Worm (Caenorhabditis elegans) whole organism, L3 larva: ENCODE results near the gene plr-1.

Source experiments
- ZK546.5 ChIP-seq: sonication (generic microtip); optimal IDR thresholded peaks from 2 replicates; lab custom pipeline; 2017; ENCODE audit warnings: missing biosample characterization, missing genetic modification characterization
- aly-2 ChIP-seq: fragments of 150-350 bp; optimal IDR thresholded peaks from 2 replicates; lab custom pipeline; 2014; ENCODE audit warnings: missing biosample characterization, missing genetic modification characterization
- ceh-82 ChIP-seq: fragments of 150-350 bp; optimal IDR thresholded peaks from 2 replicates; lab custom pipeline; 2014; ENCODE audit warnings: missing biosample characterization, missing genetic modification characterization
- elt-1 ChIP-seq: fragments of 150-350 bp; optimal IDR thresholded peaks from 2 replicates; lab custom pipeline; 2014; ENCODE audit warnings: missing biosample characterization, missing genetic modification characterization
- eor-1 ChIP-seq, 2 experiments: fragments of 150-350 bp; optimal IDR thresholded peaks; 2 replicates each; lab custom pipeline; 2014 to 2018; ENCODE audit warnings: missing biosample characterization in 2 of 2, missing genetic modification characterization in 2 of 2
- lsy-12 ChIP-seq: sonication (generic microtip); optimal IDR thresholded peaks from 2 replicates; lab custom pipeline; 2016; ENCODE audit warnings: mild to moderate bottlenecking, missing genetic modification characterization, missing compliant biosample characterization
- nhr-11 ChIP-seq: fragments of 150-350 bp; optimal IDR thresholded peaks from 2 replicates; lab custom pipeline; 2014; ENCODE audit warnings: missing biosample characterization, missing genetic modification characterization
- nhr-12 ChIP-seq: fragments of 150-350 bp; optimal IDR thresholded peaks from 2 replicates; lab custom pipeline; 2014; ENCODE audit warnings: missing biosample characterization, missing genetic modification characterization
- nhr-28 ChIP-seq: fragments of 150-350 bp; optimal IDR thresholded peaks from 2 replicates; lab custom pipeline; 2014; ENCODE audit warnings: missing biosample characterization, missing genetic modification characterization
- pha-4 ChIP-seq: fragments of 150-350 bp; optimal IDR thresholded peaks from 2 replicates; lab custom pipeline; 2014; ENCODE audit warnings: missing biosample characterization, missing genetic modification reagents, missing genetic modification characterization
- pqm-1 ChIP-seq: fragments of 150-350 bp; optimal IDR thresholded peaks from 2 replicates; lab custom pipeline; 2017; ENCODE audit warnings: missing biosample characterization, missing genetic modification characterization, inconsistent platforms
- unc-62 ChIP-seq: fragments of 150-350 bp; sonication (generic microtip); optimal IDR thresholded peaks from 4 replicates; lab custom pipeline; 2014; ENCODE audit warnings: missing biosample characterization, missing genetic modification reagents, missing genetic modification characterization
- zag-1 ChIP-seq: fragments of 150-350 bp; optimal IDR thresholded peaks from 2 replicates; lab custom pipeline; 2014; ENCODE audit warnings: missing biosample characterization, missing genetic modification characterization
- ztf-11 ChIP-seq: fragments of 150-350 bp; optimal IDR thresholded peaks from 2 replicates; lab custom pipeline; 2014; ENCODE audit warnings: missing biosample characterization, missing genetic modification characterization

DNA sequence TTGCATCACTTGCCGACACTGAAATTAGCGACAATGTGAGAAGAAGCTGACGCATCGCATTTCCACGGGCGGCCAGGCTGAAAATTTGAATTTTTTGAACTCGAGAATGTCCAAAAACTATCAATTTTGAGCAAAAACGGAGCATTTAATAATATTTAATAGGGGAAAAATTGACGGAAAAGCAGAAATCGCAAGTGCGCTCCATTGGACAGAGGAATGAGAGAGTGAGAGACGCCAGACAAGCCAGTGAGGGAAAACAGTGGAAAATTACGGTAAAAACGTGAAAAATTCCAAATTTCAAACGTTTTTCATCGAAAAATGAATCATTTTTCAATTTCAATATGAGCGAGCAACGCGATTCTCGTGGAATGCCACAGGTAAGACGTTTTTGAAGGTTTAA lies 48.5 kb downstream of the plr-1 start, which contains the start of the genes Y66D12A.21 and spe-6:
- TF ChIP-seq ceh-82 (tag; lab: Kevin White, UChicago) (no peak), ztf-11 (tag; lab: Kevin White, UChicago) (no peak), pqm-1 (tag; lab: Kevin White, UChicago) (no peak), elt-1 (tag; lab: Kevin White, UChicago) (no peak), lsy-12 (tag; lab: Kevin White, UChicago) (no peak), nhr-11 (no peak), unc-62 (GFP tag; lab: Kevin White, UChicago) (no peak), aly-2 (tag; lab: Kevin White, UChicago) (no peak), eor-1 (tag; optimal IDR thresholded peaks at IDR 0.05; lab: Kevin White, UChicago) (no peak), ZK546.5 (tag; lab: Kevin White, UChicago) (no peak), nhr-28 (tag; lab: Kevin White, UChicago) (no peak), pha-4 (tag; lab: Kevin White, UChicago) (peak; percentile 45), nhr-12 (tag; lab: Kevin White, UChicago) (no peak), zag-1 (no peak)
